Worm (Caenorhabditis elegans): ENCODE results near the gene gpa-1.

Gene gpa-1

DNA sequence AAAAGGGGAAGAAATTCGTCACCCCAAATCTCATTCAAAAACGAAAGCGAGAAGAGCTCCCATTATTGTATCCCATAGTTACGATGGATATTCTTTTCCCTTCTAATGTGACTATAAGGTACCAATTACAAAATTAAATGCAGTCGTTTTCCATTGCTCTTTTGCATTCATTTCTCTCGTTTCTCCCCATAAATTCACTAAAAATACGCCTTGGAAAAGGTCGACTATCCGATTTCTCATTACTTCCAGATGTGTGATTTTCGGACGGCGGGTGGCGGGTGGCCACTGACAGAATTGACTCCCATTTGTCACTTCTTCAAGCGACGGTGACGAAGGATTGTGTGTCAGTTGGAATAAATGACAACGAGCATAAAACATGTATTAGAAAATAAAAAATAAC lies 44.0 kb downstream of the gpa-1 start:
- no peak for TF ChIP-seq F23B12.7 (tag; optimal IDR thresholded peaks at IDR 0.05; ENCODE audit: insufficient read depth)

DNA sequence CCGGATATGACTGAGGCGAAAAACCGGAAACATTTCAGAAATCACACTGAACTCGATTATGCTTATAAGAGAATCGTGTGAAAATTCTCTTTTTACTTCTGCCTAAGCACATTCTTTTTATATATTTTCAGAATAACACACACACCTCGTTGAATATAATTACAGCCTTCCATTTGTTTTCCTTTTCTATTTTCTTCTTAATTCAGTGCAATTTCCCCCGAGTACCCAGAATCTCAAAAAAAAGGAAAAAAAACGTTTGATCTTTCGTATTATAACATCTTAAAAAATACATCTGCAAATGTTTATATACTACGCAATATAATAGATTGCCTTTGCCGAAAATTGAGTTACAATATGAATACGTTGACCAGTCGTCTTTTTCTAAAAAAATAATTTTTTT lies 45.7 kb downstream of the gpa-1 start:
- TF ChIP-seq rcor-1 (GFP tag; IDR thresholded peaks at IDR 0.05): no peak

DNA sequence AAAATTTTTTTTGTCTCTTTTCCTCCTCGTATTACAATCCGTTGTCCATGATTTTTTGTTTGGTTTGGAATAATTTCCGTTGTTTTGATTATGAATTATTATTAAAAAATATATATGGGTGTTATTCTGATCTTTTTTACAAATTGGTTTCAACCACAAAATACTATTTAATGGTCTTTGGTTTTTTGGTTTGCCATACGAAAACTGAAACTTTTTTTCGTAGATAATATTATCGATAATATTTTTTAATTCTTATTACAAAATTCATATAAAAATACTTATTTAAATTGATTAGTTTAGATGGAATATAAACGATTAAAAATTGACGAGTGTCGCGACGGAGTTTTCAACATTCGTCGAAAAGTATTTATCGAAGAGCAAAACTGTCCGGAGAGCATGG lies 50.3 kb downstream of the gpa-1 start, which contains the start of gene jmjd-5:
Gene jmjd-5 (plus strand): TSS at position 301 of the 400 bp plus-strand sequence.
- TF ChIP-seq ets-4 (GFP tag; optimal IDR thresholded peaks at IDR 0.05) (no peak), xnd-1 (tag; optimal IDR thresholded peaks at IDR 0.05) (no peak)

DNA sequence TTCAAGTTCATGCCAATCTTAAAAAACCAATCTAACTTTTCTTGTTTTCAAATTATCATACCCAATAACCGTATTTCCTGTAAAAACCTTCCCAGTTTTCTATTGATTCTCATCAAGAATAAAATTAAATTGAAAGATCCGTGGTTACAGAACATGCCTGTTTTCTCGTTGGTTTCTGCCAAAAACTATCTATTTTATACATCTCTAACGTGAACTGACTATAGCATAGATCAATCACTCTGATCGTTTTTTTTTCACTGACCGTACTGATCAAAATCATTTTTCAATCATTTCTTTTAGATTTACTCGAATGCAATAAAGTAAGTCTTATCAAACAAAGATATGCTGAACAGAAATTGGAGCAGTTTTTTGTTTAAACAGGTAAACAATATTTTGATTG lies 52.6 kb downstream of the gpa-1 start, which contains the start of gene C06H2.2:
Gene C06H2.2 (plus strand): TSS at position 301 of the 400 bp plus-strand sequence.
- TF ChIP-seq Y53G8AR.9 (GFP tag; conservative IDR thresholded peaks at IDR 0.05) (no peak), ztf-3 (GFP tag; optimal IDR thresholded peaks at IDR 0.05) (no peak), F33H1.4 (GFP tag; IDR thresholded peaks at IDR 0.05) (no peak), dox-1 (GFP tag; IDR thresholded peaks at IDR 0.05) (no peak), lin-54 (GFP tag; optimal IDR thresholded peaks at IDR 0.05) (no peak), nfyb-1 (GFP tag; IDR thresholded peaks at IDR 0.05) (no peak)
